Fruit fly (Drosophila melanogaster): ENCODE measurements around the gene CG12320.

DNA sequence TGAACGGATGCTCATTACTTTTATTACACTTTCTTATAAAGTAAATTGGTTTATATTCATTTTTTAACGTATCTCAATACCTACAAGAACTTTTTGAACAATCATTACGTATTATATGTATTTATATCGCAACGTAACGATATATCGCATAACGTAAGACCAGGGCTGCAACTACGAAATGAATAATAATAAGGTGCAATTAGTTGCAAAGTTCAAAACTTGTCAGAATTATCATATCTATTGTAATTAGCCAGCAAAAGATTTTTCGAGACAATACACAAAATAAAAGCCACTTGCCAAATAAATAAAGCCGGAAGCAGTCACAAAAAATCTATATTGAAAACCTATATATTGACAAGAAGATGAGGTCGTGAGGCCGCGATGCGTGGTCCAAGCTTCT, 37.2 kb downstream of the CG12320 start:
- no peak for TF ChIP-seq jigr1 (GFP tag; IDR thresholded peaks at IDR 0.05)
- no peak for TF ChIP-seq Mrtf (GFP tag; IDR thresholded peaks at IDR 0.05)
- no peak for TF ChIP-seq Taf1 (GFP tag; IDR thresholded peaks at IDR 0.05)
- TF ChIP-seq gsb (GFP tag; IDR thresholded peaks at IDR 0.05): no peak
- peak; percentile 4 for TF ChIP-seq Ssrp (tag; optimal IDR thresholded peaks at IDR 0.05)
- TF ChIP-seq slp2 (GFP tag; optimal IDR thresholded peaks at IDR 0.05): no peak
- TF ChIP-seq pum (GFP tag; optimal IDR thresholded peaks at IDR 0.05): peak; percentile 24
- TF ChIP-seq HmgZ (tag; optimal IDR thresholded peaks at IDR 0.05): peak; percentile 46
- TF ChIP-seq CG11247 (GFP tag; IDR thresholded peaks at IDR 0.05): no peak
- no peak for TF ChIP-seq ewg (GFP tag; optimal IDR thresholded peaks at IDR 0.05)
- peak; percentile 37 for TF ChIP-seq CoRest (tag; optimal IDR thresholded peaks at IDR 0.05)
- TF ChIP-seq cato (GFP tag; optimal IDR thresholded peaks at IDR 0.05; ENCODE audit: borderline replicate concordance): no peak
- TF ChIP-seq pros (GFP tag; optimal IDR thresholded peaks at IDR 0.05): no peak

Data from whole organism, embryonic.